Fruit fly (Drosophila melanogaster): ENCODE data around the gene Hsp26.

dm6 chr3L:9381602-9382001 is 4.4 kb upstream of the Hsp26 start, which contains the start of gene Hsp23:
- no peak for TF ChIP-seq tin (GFP tag; optimal IDR thresholded peaks at IDR 0.05)
- no peak for TF ChIP-seq jing (GFP tag; optimal IDR thresholded peaks at IDR 0.05)
- TF ChIP-seq Trl (optimal IDR thresholded peaks at IDR 0.05): no peak
- TF ChIP-seq Trl (GFP tag; optimal IDR thresholded peaks at IDR 0.05): no peak
- no peak for TF ChIP-seq Abd-B (GFP tag; optimal IDR thresholded peaks at IDR 0.05)
- TF ChIP-seq Fer3 (tag; optimal IDR thresholded peaks at IDR 0.05): no peak
- no peak for TF ChIP-seq CG32767 (GFP tag; IDR thresholded peaks at IDR 0.05)
- TF ChIP-seq tx (GFP tag; optimal IDR thresholded peaks at IDR 0.05): no peak
- TF ChIP-seq stwl (tag; optimal IDR thresholded peaks at IDR 0.05): no peak
- no peak for TF ChIP-seq ara (GFP tag; IDR thresholded peaks at IDR 0.05)
- no peak for TF ChIP-seq kay (GFP tag; optimal IDR thresholded peaks at IDR 0.05)
- TF ChIP-seq CG10543 (GFP tag; optimal IDR thresholded peaks at IDR 0.05): peak; percentile 17
